Fruit fly (Drosophila melanogaster): ENCODE measurements around the gene SclB.

Gene SclB

DNA sequence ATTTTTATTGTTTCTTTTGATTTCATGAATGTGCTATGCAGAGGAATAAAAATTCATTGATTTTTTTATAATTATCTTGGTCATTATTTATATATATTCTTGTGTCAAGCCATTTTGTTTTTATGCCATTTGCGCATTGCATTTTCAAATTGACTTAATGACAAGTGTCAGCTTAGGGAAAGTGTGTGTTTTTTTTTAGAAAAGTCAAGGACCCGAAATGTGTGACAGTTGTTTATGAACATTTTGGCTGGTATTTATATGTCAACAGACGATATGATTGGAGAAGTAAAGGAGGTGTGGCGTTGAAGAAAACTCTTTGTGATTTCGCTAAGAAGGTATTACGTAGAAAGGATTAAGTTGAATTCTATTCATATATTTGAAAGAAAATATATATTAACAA, at the start of gene SclB, which contains the start of gene SclA:
Gene SclB, plus strand, starts transcription at position 301 of the 400 bp plus-strand sequence.
Gene SclA, plus strand, starts transcription at position 301 of the 400 bp plus-strand sequence.
- no peak for TF ChIP-seq CG8478 (optimal IDR thresholded peaks at IDR 0.05)
- TF ChIP-seq psq (optimal IDR thresholded peaks at IDR 0.05), result no peak
- TF ChIP-seq EcR (GFP tag; optimal IDR thresholded peaks at IDR 0.05), result no peak
- no peak for TF ChIP-seq Dll (optimal IDR thresholded peaks at IDR 0.05)
- TF ChIP-seq usp (GFP tag; optimal IDR thresholded peaks at IDR 0.05), result no peak
- no peak for TF ChIP-seq pan (optimal IDR thresholded peaks at IDR 0.05)

dm6 chr2L:16788885-16789284, 48.9 kb upstream of the SclB start:
- TF ChIP-seq pan (optimal IDR thresholded peaks at IDR 0.05), result no peak
- no peak for TF ChIP-seq usp (GFP tag; optimal IDR thresholded peaks at IDR 0.05)
- no peak for TF ChIP-seq psq (optimal IDR thresholded peaks at IDR 0.05)
- TF ChIP-seq EcR (GFP tag; optimal IDR thresholded peaks at IDR 0.05), result no peak
- TF ChIP-seq CG8478 (optimal IDR thresholded peaks at IDR 0.05), result no peak
- no peak for TF ChIP-seq Dll (optimal IDR thresholded peaks at IDR 0.05)

dm6 chr2L:16789880-16790279, 47.9 kb upstream of the SclB start:
- TF ChIP-seq usp (GFP tag; optimal IDR thresholded peaks at IDR 0.05) (no peak), psq (optimal IDR thresholded peaks at IDR 0.05) (no peak), pan (optimal IDR thresholded peaks at IDR 0.05) (no peak)

- TF ChIP-seq Dll (optimal IDR thresholded peaks at IDR 0.05) (no peak), CG8478 (optimal IDR thresholded peaks at IDR 0.05) (no peak), pan (optimal IDR thresholded peaks at IDR 0.05) (no peak), EcR (GFP tag; optimal IDR thresholded peaks at IDR 0.05) (no peak), psq (optimal IDR thresholded peaks at IDR 0.05) (no peak), usp (GFP tag; optimal IDR thresholded peaks at IDR 0.05) (no peak)
Observed at dm6 chr2L:16790671-16791270, 47.0 kb upstream of the SclB start, which contains the start of gene Cyt-b5-r. Gene Cyt-b5-r (minus strand): TSS chr2L:16790721.

dm6 chr2L:16791345-16791744, 46.4 kb upstream of the SclB start, which contains the start of gene CG17928:
Gene CG17928 (plus strand): TSS chr2L:16791568.
- TF ChIP-seq psq (optimal IDR thresholded peaks at IDR 0.05) (no peak), EcR (GFP tag; optimal IDR thresholded peaks at IDR 0.05) (no peak), Dll (optimal IDR thresholded peaks at IDR 0.05) (no peak), pan (optimal IDR thresholded peaks at IDR 0.05) (no peak), usp (GFP tag; optimal IDR thresholded peaks at IDR 0.05) (no peak), CG8478 (optimal IDR thresholded peaks at IDR 0.05) (no peak)

dm6 chr2L:16793970-16794369, 43.8 kb upstream of the SclB start, which contains the start of gene Ugt37C2:
Gene Ugt37C2 (plus strand): TSS chr2L:16794211.
- no peak for TF ChIP-seq usp (GFP tag; optimal IDR thresholded peaks at IDR 0.05)
- no peak for TF ChIP-seq Dll (optimal IDR thresholded peaks at IDR 0.05)
- no peak for TF ChIP-seq EcR (GFP tag; optimal IDR thresholded peaks at IDR 0.05)
- no peak for TF ChIP-seq psq (optimal IDR thresholded peaks at IDR 0.05)
- TF ChIP-seq CG8478 (optimal IDR thresholded peaks at IDR 0.05), result no peak
- no peak for TF ChIP-seq pan (optimal IDR thresholded peaks at IDR 0.05)

dm6 chr2L:16796104-16796645, 41.6 kb upstream of the SclB start, which contains the start of gene Ugt37E1:
Gene Ugt37E1 (plus strand): TSS chr2L:16796595.
- TF ChIP-seq Dll (optimal IDR thresholded peaks at IDR 0.05), result no peak
- no peak for TF ChIP-seq psq (optimal IDR thresholded peaks at IDR 0.05)

dm6 chr2L:16798705-16799104, 39.1 kb upstream of the SclB start, which contains the start of gene Ugt37D1:
Gene Ugt37D1 (plus strand): TSS chr2L:16799025.
- TF ChIP-seq pan (optimal IDR thresholded peaks at IDR 0.05), result no peak
- no peak for TF ChIP-seq EcR (GFP tag; optimal IDR thresholded peaks at IDR 0.05)
- TF ChIP-seq CG8478 (optimal IDR thresholded peaks at IDR 0.05), result no peak

DNA sequence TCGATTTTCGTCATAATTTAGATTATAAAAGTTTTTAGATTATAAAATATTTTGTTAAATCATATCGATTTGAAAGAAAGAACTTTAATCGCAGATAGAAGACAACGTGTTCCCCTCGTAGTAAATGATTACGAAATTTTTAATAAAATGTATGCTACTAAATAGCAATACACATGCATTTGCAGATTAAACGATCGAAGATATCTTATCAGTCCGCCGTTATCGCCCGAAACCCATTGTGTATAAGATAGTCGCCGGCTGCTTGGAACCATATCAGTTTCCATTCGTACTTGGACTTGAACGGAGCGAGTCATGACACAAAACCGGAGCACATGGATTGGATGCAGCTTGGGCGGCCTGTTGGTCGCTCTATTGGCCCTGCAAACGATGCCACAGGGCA, 38.3 kb upstream of the SclB start:
- TF ChIP-seq usp (GFP tag; optimal IDR thresholded peaks at IDR 0.05) (no peak), Dll (optimal IDR thresholded peaks at IDR 0.05) (no peak), psq (optimal IDR thresholded peaks at IDR 0.05) (no peak), EcR (GFP tag; optimal IDR thresholded peaks at IDR 0.05) (no peak), CG8478 (optimal IDR thresholded peaks at IDR 0.05) (no peak), pan (optimal IDR thresholded peaks at IDR 0.05) (no peak)

dm6 chr2L:16801578-16802152, 36.1 kb upstream of the SclB start:
- TF ChIP-seq Dll (optimal IDR thresholded peaks at IDR 0.05), result no peak
- TF ChIP-seq CG8478 (optimal IDR thresholded peaks at IDR 0.05), result no peak
- TF ChIP-seq usp (GFP tag; optimal IDR thresholded peaks at IDR 0.05), result no peak
- TF ChIP-seq pan (optimal IDR thresholded peaks at IDR 0.05), result no peak
- no peak for TF ChIP-seq psq (optimal IDR thresholded peaks at IDR 0.05)
- no peak for TF ChIP-seq EcR (GFP tag; optimal IDR thresholded peaks at IDR 0.05)

DNA sequence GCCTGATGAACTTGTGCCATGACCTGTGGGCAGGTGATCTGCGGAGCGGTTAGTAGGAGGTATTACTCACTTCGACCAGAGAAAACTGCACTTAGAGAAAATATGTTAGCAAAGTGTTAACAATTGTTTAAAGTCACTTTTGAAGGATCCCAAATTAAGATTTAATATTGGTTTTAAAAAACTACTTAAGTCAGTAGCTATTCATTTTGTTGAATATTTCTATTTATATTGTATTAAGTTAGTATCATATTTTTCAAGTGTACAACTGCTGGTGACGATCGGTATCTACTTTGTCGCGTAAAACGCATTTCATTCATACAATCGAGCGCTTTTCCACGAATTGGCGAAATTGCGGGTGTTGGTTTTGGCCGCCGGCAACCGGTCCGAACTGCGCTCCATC, 34.1 kb upstream of the SclB start:
- TF ChIP-seq psq (optimal IDR thresholded peaks at IDR 0.05) (no peak), usp (GFP tag; optimal IDR thresholded peaks at IDR 0.05) (no peak), EcR (GFP tag; optimal IDR thresholded peaks at IDR 0.05) (no peak), pan (optimal IDR thresholded peaks at IDR 0.05) (no peak)

DNA sequence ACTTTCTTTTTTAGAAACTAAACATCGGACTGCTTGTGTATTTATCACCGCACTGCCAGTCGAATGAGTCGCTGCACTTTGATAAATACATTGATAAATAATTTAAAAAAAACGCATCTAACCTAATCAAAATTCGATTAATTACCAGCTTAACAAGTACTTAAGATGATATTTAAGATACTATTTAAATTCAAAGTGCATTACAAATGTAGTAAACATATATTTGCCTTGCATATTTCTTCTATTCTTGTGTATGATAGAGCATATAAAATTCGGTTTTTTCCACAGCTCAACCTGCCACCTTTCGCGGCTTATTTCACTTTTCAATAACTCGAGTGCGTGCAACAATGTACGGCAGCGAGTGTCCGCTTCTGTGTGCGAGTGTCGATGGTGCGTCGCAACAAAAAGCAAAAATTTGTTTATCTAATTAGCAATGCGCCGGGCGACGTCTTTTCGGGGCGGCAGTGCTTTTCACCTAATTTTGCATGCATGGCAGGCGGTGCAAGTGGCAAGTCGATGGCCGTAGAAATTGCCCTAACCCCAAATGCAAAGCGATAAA, 33.3 kb upstream of the SclB start, which contains the start of gene CG13272:
Gene CG13272, plus strand, starts transcription at position 509 of the 559 bp plus-strand sequence.
- no peak for TF ChIP-seq Dll (optimal IDR thresholded peaks at IDR 0.05)
- no peak for TF ChIP-seq usp (GFP tag; optimal IDR thresholded peaks at IDR 0.05)
- TF ChIP-seq psq (optimal IDR thresholded peaks at IDR 0.05), result no peak
- no peak for TF ChIP-seq pan (optimal IDR thresholded peaks at IDR 0.05)
- TF ChIP-seq EcR (GFP tag; optimal IDR thresholded peaks at IDR 0.05), result no peak
- no peak for TF ChIP-seq CG8478 (optimal IDR thresholded peaks at IDR 0.05)

All from whole organism.